Worm (Caenorhabditis elegans) whole organism, late embryonic: ENCODE measurements around the gene C16C8.26.
"Not testable (repeated sequence)": the region's sequence is repeated elsewhere in the genome, so short reads cannot be mapped to it uniquely, and the experiment has no call there.

ENCODE experiments used
- Y22D7AL.16 ChIP-seq: sonication (generic microtip); optimal IDR thresholded peaks from 2 replicates; lab custom pipeline; 2016; ENCODE audit warnings: missing genetic modification characterization, missing compliant biosample characterization
- eyg-1 ChIP-seq: sonication (generic microtip); optimal IDR thresholded peaks from 2 replicates; lab custom pipeline; 2016; ENCODE audit warnings: missing genotype, missing genetic modification characterization, missing compliant biosample characterization
- hlh-30 ChIP-seq: sonication (generic microtip); optimal IDR thresholded peaks from 2 replicates; lab custom pipeline; 2017; ENCODE audit warnings: antibody characterized with exemption, missing genetic modification characterization, missing compliant biosample characterization; ENCODE audit not compliant: insufficient read depth
- odd-2 ChIP-seq: sonication (generic microtip); optimal IDR thresholded peaks from 2 replicates; lab custom pipeline; 2017; ENCODE audit warnings: antibody characterized with exemption, mild to moderate bottlenecking, missing genetic modification characterization, missing compliant biosample characterization
- sdc-2 ChIP-seq: sonication (generic microtip); optimal IDR thresholded peaks from 2 replicates; lab custom pipeline; 2016; ENCODE audit warnings: missing genotype, missing genetic modification characterization, missing compliant biosample characterization
- sox-4 ChIP-seq: sonication (generic microtip); optimal IDR thresholded peaks from 2 replicates; lab custom pipeline; 2017; ENCODE audit warnings: mild to moderate bottlenecking, missing genetic modification characterization, inconsistent platforms, missing compliant biosample characterization

ce11 chrII:3464580-3464979 is 6.5 kb upstream of the C16C8.26 start, which contains the start of gene C16C8.10:
- TF ChIP-seq Y22D7AL.16 (tag; lab: Kevin White, UChicago); eyg-1; hlh-30 (tag; lab: Kevin White, UChicago); sdc-2 (tag; lab: Kevin White, UChicago); sox-4 (tag; lab: Kevin White, UChicago); odd-2 (tag; lab: Kevin White, UChicago): not testable (repeated sequence)
